Worm (Caenorhabditis elegans) whole organism, young adult: Measurements from ENCODE around the gene Y54F10AM.15.
"Not testable (repeated sequence)": the region's sequence is repeated elsewhere in the genome, so short reads cannot be mapped to it uniquely, and the experiment has no call there.

Experiments
- F39B2.1 ChIP-seq: fragments of 200-800 bp; sonication (Bioruptor generic); IDR thresholded peaks from 2 replicates; pipeline ENCODE4 v1.3.6; 2022; ENCODE audit warnings: missing genetic modification reagents, missing genetic modification characterization, missing compliant biosample characterization
- ama-1 ChIP-seq, 3 experiments: fragments of 150-350 bp in 1 of 3; sonication (generic microtip) in 2 of 3; optimal IDR thresholded peaks; 2 replicates each; lab custom pipeline; 2014 to 2018; ENCODE audit warnings: missing biosample characterization in 2 of 3, missing genetic modification characterization in 2 of 3, missing genetic modification reagents in 2 of 3
- bed-2 ChIP-seq: fragments of 200-800 bp; sonication (Bioruptor generic); IDR thresholded peaks from 2 replicates; pipeline ENCODE4 v1.3.6; 2022; ENCODE audit warnings: missing genetic modification reagents, missing genetic modification characterization, missing compliant biosample characterization
- cebp-1 ChIP-seq, 2 experiments: fragments of 200-800 bp in 1 of 2; sonication (Bioruptor generic) in 1 of 2; sonication (generic microtip) in 1 of 2; IDR thresholded peaks in 1 of 2; optimal IDR thresholded peaks in 1 of 2; 2 replicates each; pipeline versions ENCODE4 v1.3.6 to Lab custom; 2017 to 2022; ENCODE audit warnings: missing compliant biosample characterization in 2 of 2, missing genetic modification characterization in 2 of 2, mild to moderate bottlenecking in 1 of 2, missing genetic modification reagents in 1 of 2, moderate library complexity in 1 of 2
- mel-28 ChIP-seq: sonication (generic microtip); optimal IDR thresholded peaks from 2 replicates; lab custom pipeline; 2016; ENCODE audit warnings: borderline replicate concordance, mild to moderate bottlenecking, missing genetic modification characterization, missing compliant biosample characterization
- nfya-2 ChIP-seq: fragments of 200-800 bp; sonication (Bioruptor generic); IDR thresholded peaks from 2 replicates; pipeline ENCODE4 v1.3.6; 2022; ENCODE audit warnings: missing genetic modification reagents, missing genetic modification characterization, missing compliant biosample characterization
- nhr-80 ChIP-seq: sonication (generic microtip); optimal IDR thresholded peaks from 2 replicates; lab custom pipeline; 2016; ENCODE audit warnings: missing genetic modification characterization, missing compliant biosample characterization
- nhr-90 ChIP-seq: sonication (generic microtip); optimal IDR thresholded peaks from 2 replicates; lab custom pipeline; 2016; ENCODE audit warnings: missing genotype, mild to moderate bottlenecking, missing genetic modification characterization, missing compliant biosample characterization
- sptf-2 ChIP-seq: fragments of 200-800 bp; sonication (Bioruptor generic); optimal IDR thresholded peaks from 2 replicates; lab custom pipeline; 2018; ENCODE audit warnings: mild to moderate bottlenecking, missing genetic modification characterization, missing compliant biosample characterization
- unc-62 ChIP-seq: fragments of 150-350 bp; optimal IDR thresholded peaks from 2 replicates; lab custom pipeline; 2014; ENCODE audit warnings: missing biosample characterization, missing genetic modification reagents, missing genetic modification characterization
- xnd-1 ChIP-seq: sonication (generic microtip); optimal IDR thresholded peaks from 2 replicates; lab custom pipeline; 2016; ENCODE audit warnings: missing genotype, missing genetic modification reagents, missing genetic modification characterization, missing compliant biosample characterization

DNA sequence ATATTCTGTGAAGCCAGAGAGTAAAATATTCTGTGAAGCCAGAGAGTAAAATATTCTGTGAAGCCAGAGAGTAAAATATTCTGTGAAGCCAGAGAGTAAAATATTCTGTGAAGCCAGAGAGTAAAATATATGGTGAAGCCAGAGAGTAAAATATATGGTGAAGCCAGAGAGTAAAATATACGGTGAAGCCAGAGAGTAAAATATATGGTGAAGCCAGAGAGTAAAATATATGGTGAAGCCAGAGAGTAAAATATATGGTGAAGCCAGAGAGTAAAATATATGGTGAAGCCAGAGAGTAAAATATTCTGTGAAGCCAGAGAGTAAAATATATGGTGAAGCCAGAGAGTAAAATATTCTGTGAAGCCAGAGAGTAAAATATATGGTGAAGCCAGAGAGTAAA, 27.8 kb downstream of the Y54F10AM.15 start:
- not testable (repeated sequence) for TF ChIP-seq mel-28 (tag; lab: Kevin White, UChicago); xnd-1 (tag; lab: Kevin White, UChicago); sptf-2 (GFP tag; lab: Kevin White, UChicago); bed-2 (GFP tag; lab: Robert Waterston, UW); nhr-90 (tag; lab: Kevin White, UChicago); nfya-2 (GFP tag; lab: Robert Waterston, UW); cebp-1 (GFP tag; IDR thresholded peaks at IDR 0.05; lab: Robert Waterston, UW); cebp-1 (tag; optimal IDR thresholded peaks at IDR 0.05; lab: Kevin White, UChicago); unc-62 (GFP tag; lab: Kevin White, UChicago); ama-1 (optimal IDR thresholded peaks at IDR 0.05; lab: Kevin White, UChicago); ama-1 (GFP tag; optimal IDR thresholded peaks at IDR 0.05; lab: Kevin White, UChicago); nhr-80 (tag; lab: Kevin White, UChicago); F39B2.1 (GFP tag; lab: Robert Waterston, UW)
